Fruit fly (Drosophila melanogaster): ENCODE data around the gene ND-ACP.
A peak's percentile ranks its signal among the peaks of the same experiment; 100 is the strongest.

Gene ND-ACP

dm6 chr3L:1368201-1368617 lies 38.5 kb downstream of the ND-ACP start (continued):
- TF ChIP-seq lov (optimal IDR thresholded peaks at IDR 0.05): no peak
- TF ChIP-seq lov (GFP tag; IDR thresholded peaks at IDR 0.05): peak; percentile 91
- peak; percentile 77 for TF ChIP-seq al (GFP tag; IDR thresholded peaks at IDR 0.05)
- peak; percentile 55 for TF ChIP-seq Ravus (GFP tag; IDR thresholded peaks at IDR 0.05)
- peak; percentile 62 for TF ChIP-seq ab (GFP tag; optimal IDR thresholded peaks at IDR 0.05)
- TF ChIP-seq Deaf1 (tag; optimal IDR thresholded peaks at IDR 0.05): peak; percentile 22
- TF ChIP-seq CG12391 (tag; optimal IDR thresholded peaks at IDR 0.05): peak; percentile 69
- peak; percentile 83 for TF ChIP-seq CG2678 (tag; optimal IDR thresholded peaks at IDR 0.05)
- no peak for TF ChIP-seq jigr1 (GFP tag; IDR thresholded peaks at IDR 0.05)
- peak; percentile 71 for TF ChIP-seq fd102C (GFP tag; optimal IDR thresholded peaks at IDR 0.05)
- peak; percentile 68 for TF ChIP-seq Abd-B (GFP tag; optimal IDR thresholded peaks at IDR 0.05)
- TF ChIP-seq ftz-f1 (GFP tag; optimal IDR thresholded peaks at IDR 0.05): peak; percentile 22
- TF ChIP-seq jing (GFP tag; optimal IDR thresholded peaks at IDR 0.05): peak; percentile 60
- TF ChIP-seq tll (GFP tag; optimal IDR thresholded peaks at IDR 0.05): peak; percentile 21 to 80
- TF ChIP-seq Rfx (GFP tag; IDR thresholded peaks at IDR 0.05): peak; percentile 91
- TF ChIP-seq cwo (GFP tag; optimal IDR thresholded peaks at IDR 0.05): peak; percentile 80
- TF ChIP-seq shn (GFP tag; optimal IDR thresholded peaks at IDR 0.05): peak; percentile 48
- TF ChIP-seq Atf3 (GFP tag; optimal IDR thresholded peaks at IDR 0.05): peak; percentile 39
- TF ChIP-seq Dp (GFP tag; optimal IDR thresholded peaks at IDR 0.05): no peak
- peak; percentile 17 for TF ChIP-seq CG2116 (GFP tag; optimal IDR thresholded peaks at IDR 0.05)
- peak; percentile 46 for TF ChIP-seq CG12744 (GFP tag; optimal IDR thresholded peaks at IDR 0.05)
- peak; percentile 92 for TF ChIP-seq row (GFP tag; IDR thresholded peaks at IDR 0.05)
- TF ChIP-seq gce (GFP tag; IDR thresholded peaks at IDR 0.05): peak; percentile 66; the same call in 1 of the 3 replicates
- peak; percentile 85 for TF ChIP-seq CG9932 (GFP tag; IDR thresholded peaks at IDR 0.05)
- peak; percentile 93 for TF ChIP-seq Gug (GFP tag; IDR thresholded peaks at IDR 0.05)
- peak; percentile 79; the same call in 1 of the 2 replicates for TF ChIP-seq dan (GFP tag; IDR thresholded peaks at IDR 0.05)
- peak; percentile 39 for TF ChIP-seq CG12104 (GFP tag; optimal IDR thresholded peaks at IDR 0.05)
- peak; percentile 72 for TF ChIP-seq CG11085 (GFP tag; IDR thresholded peaks at IDR 0.05)
- TF ChIP-seq CG10431 (GFP tag; optimal IDR thresholded peaks at IDR 0.05): no peak
- no peak for TF ChIP-seq zf30C (GFP tag; optimal IDR thresholded peaks at IDR 0.05)
- TF ChIP-seq z (GFP tag; IDR thresholded peaks at IDR 0.05): peak; percentile 75
- peak; percentile 39 for TF ChIP-seq CG17568 (GFP tag; optimal IDR thresholded peaks at IDR 0.05)
- no peak for TF ChIP-seq kah (GFP tag; optimal IDR thresholded peaks at IDR 0.05)
- TF ChIP-seq CG2129 (GFP tag; IDR thresholded peaks at IDR 0.05; ENCODE audit: partially characterized antibody): no peak
- TF ChIP-seq CG17186 (GFP tag; optimal IDR thresholded peaks at IDR 0.05): no peak
- peak; percentile 87 for TF ChIP-seq CG10366 (GFP tag; IDR thresholded peaks at IDR 0.05)
- TF ChIP-seq odd (GFP tag; optimal IDR thresholded peaks at IDR 0.05): peak; percentile 24
- peak; percentile 73 for TF ChIP-seq oc (tag; optimal IDR thresholded peaks at IDR 0.05)
- TF ChIP-seq Gsc (GFP tag; IDR thresholded peaks at IDR 0.05): peak; percentile 44; the same call in 1 of the 2 replicates
- TF ChIP-seq Atf6 (GFP tag; IDR thresholded peaks at IDR 0.05): peak; percentile 82
- no peak for TF ChIP-seq Opbp (GFP tag; IDR thresholded peaks at IDR 0.05; ENCODE audit: partially characterized antibody)
- TF ChIP-seq dmrt99B (tag; optimal IDR thresholded peaks at IDR 0.05): peak; percentile 84
- peak; percentile 62 for TF ChIP-seq exex (tag; optimal IDR thresholded peaks at IDR 0.05)
- TF ChIP-seq wor (GFP tag; IDR thresholded peaks at IDR 0.05): peak; percentile 49
- no peak for TF ChIP-seq CG4707 (GFP tag; optimal IDR thresholded peaks at IDR 0.05)
- peak; percentile 80 for TF ChIP-seq CG7372 (GFP tag; IDR thresholded peaks at IDR 0.05)
- TF ChIP-seq Trl (optimal IDR thresholded peaks at IDR 0.05): no peak
- peak; percentile 77 for TF ChIP-seq Trl (GFP tag; optimal IDR thresholded peaks at IDR 0.05)
- peak; percentile 85 for TF ChIP-seq Ptx1 (GFP tag; IDR thresholded peaks at IDR 0.05)
- TF ChIP-seq CG1792 (GFP tag; optimal IDR thresholded peaks at IDR 0.05): no peak
- TF ChIP-seq ro (GFP tag; IDR thresholded peaks at IDR 0.05): peak; percentile 51
- peak; percentile 54 for TF ChIP-seq CG12659 (GFP tag; optimal IDR thresholded peaks at IDR 0.05)
